Worm (Caenorhabditis elegans) whole organism, mixed stage, embryonic: ENCODE data around the gene nkb-2.

Experiments used
- nhr-237 ChIP-seq: fragments of 150-350 bp; optimal IDR thresholded peaks from 2 replicates; lab custom pipeline; 2014; ENCODE audit warnings: missing biosample characterization, missing genetic modification characterization
- nhr-28 ChIP-seq: fragments of 150-350 bp; optimal IDR thresholded peaks from 2 replicates; lab custom pipeline; 2014; ENCODE audit warnings: missing biosample characterization, missing genetic modification characterization
- sem-2 ChIP-seq: fragments of 200-800 bp; sonication (Bioruptor generic); optimal IDR thresholded peaks from 2 replicates; lab custom pipeline; 2018; ENCODE audit warnings: mild to moderate bottlenecking, missing genetic modification characterization, missing compliant biosample characterization
- snpc-4 ChIP-seq: fragments of 150-350 bp; optimal IDR thresholded peaks from 2 replicates; lab custom pipeline; 2014; ENCODE audit warnings: missing biosample characterization, missing genetic modification characterization
- unc-39 ChIP-seq: fragments of 150-350 bp; optimal IDR thresholded peaks from 2 replicates; lab custom pipeline; 2014; ENCODE audit warnings: missing biosample characterization, missing genetic modification characterization
- unc-62 ChIP-seq: fragments of 150-350 bp; optimal IDR thresholded peaks from 2 replicates; lab custom pipeline; 2014; ENCODE audit warnings: missing biosample characterization, missing genetic modification reagents, missing genetic modification characterization
- ztf-11 ChIP-seq: fragments of 150-350 bp; optimal IDR thresholded peaks from 2 replicates; lab custom pipeline; 2014; ENCODE audit warnings: missing biosample characterization, missing genetic modification characterization

- TF ChIP-seq unc-62 (GFP tag; lab: Kevin White, UChicago) (no peak), unc-39 (tag; lab: Kevin White, UChicago) (no peak), nhr-28 (tag; lab: Kevin White, UChicago) (no peak), snpc-4 (no peak), sem-2 (no peak), ztf-11 (tag; lab: Kevin White, UChicago) (no peak), nhr-237 (tag; lab: Kevin White, UChicago) (no peak)
Observed at ce11 chrIV:10570065-10570464, 20.7 kb upstream of the nkb-2 start.
